Worm (Caenorhabditis elegans) whole organism, young adult: ENCODE data around the gene srd-17.
"Not testable (repeated sequence)": the region's sequence is repeated elsewhere in the genome, so short reads cannot be mapped to it uniquely, and the experiment has no call there.

ENCODE experiments used
- F10E7.11 ChIP-seq: sonication (generic microtip); optimal IDR thresholded peaks from 2 replicates; lab custom pipeline; 2017; ENCODE audit warnings: mild to moderate bottlenecking, missing genetic modification characterization, moderate library complexity, missing compliant biosample characterization
- F49E8.2 ChIP-seq: sonication (generic microtip); optimal IDR thresholded peaks from 3 replicates; lab custom pipeline; 2017; ENCODE audit warnings: missing genetic modification characterization, mild to moderate bottlenecking, missing compliant biosample characterization, antibody characterized with exemption, moderate library complexity; ENCODE audit not compliant: insufficient read depth
- chd-7 ChIP-seq: sonication (generic microtip); optimal IDR thresholded peaks from 2 replicates; lab custom pipeline; 2016; ENCODE audit warnings: mild to moderate bottlenecking, missing genetic modification characterization, moderate library complexity, missing compliant biosample characterization
- nhr-90 ChIP-seq: sonication (generic microtip); optimal IDR thresholded peaks from 2 replicates; lab custom pipeline; 2016; ENCODE audit warnings: missing genotype, mild to moderate bottlenecking, missing genetic modification characterization, missing compliant biosample characterization
- zim-3 ChIP-seq: sonication (generic microtip); optimal IDR thresholded peaks from 2 replicates; lab custom pipeline; 2017; ENCODE audit warnings: mild to moderate bottlenecking, missing genetic modification characterization, moderate library complexity, missing compliant biosample characterization

DNA sequence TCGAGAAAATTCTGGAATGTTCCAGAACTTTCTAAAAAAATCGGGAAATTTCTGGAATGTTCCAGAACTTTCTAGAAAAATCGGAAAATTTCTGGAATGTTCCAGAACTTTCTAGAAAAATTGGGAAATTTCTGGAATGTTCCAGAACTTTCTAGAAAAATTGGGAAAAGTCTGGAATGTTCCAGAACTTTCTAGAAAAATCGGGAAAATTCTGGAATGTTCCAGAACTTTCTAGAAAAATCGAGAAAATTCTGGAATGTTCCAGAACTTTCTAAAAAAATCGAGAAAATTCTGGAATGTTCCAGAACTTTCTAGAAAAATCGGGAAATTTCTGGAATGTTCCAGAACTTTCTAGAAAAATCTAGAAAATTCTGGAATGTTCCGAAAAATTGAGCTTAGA is 7.8 kb upstream of the srd-17 start:
- not testable (repeated sequence) for TF ChIP-seq F10E7.11 (tag; lab: Kevin White, UChicago); nhr-90; F49E8.2 (tag; lab: Kevin White, UChicago); chd-7 (tag; lab: Kevin White, UChicago); zim-3 (tag; lab: Kevin White, UChicago)
